Fruit fly (Drosophila melanogaster): ENCODE results near the gene mRpL38.

The mRpL38 gene

dm6 chrX:14247035-14247786, 21.1 kb downstream of the mRpL38 start, which contains the start of gene mud (continued):
- TF ChIP-seq odd (GFP tag; optimal IDR thresholded peaks at IDR 0.05) (no peak), Dref (GFP tag; IDR thresholded peaks at IDR 0.05) (peak; percentile 92), HLHmδ (GFP tag; optimal IDR thresholded peaks at IDR 0.05) (no peak), Oli (tag; optimal IDR thresholded peaks at IDR 0.05) (peak; percentile 14), wdn (GFP tag; IDR thresholded peaks at IDR 0.05) (no peak), Dbx (GFP tag; IDR thresholded peaks at IDR 0.05) (no peak), eyg (GFP tag; optimal IDR thresholded peaks at IDR 0.05) (no peak), CG9876 (GFP tag; optimal IDR thresholded peaks at IDR 0.05) (no peak), rib (GFP tag; IDR thresholded peaks at IDR 0.05) (no peak), tll (GFP tag; optimal IDR thresholded peaks at IDR 0.05) (no peak), CG4707 (GFP tag; optimal IDR thresholded peaks at IDR 0.05) (no peak), zen2 (GFP tag; IDR thresholded peaks at IDR 0.05; ENCODE audit: partially characterized antibody) (0 out of 3 replicates have a peak, but pooled peaks have one; percentile 13), ash1 (GFP tag; optimal IDR thresholded peaks at IDR 0.05) (no peak), B-H2 (GFP tag; optimal IDR thresholded peaks at IDR 0.05) (no peak), CG15696 (tag; optimal IDR thresholded peaks at IDR 0.05) (peak; percentile 14), CHES-1-like (GFP tag; optimal IDR thresholded peaks at IDR 0.05) (no peak), ken (GFP tag; IDR thresholded peaks at IDR 0.05) (0 out of 3 replicates have a peak, but pooled peaks have one; percentile 46), CG3995 (GFP tag; optimal IDR thresholded peaks at IDR 0.05) (no peak), CG18764 (GFP tag; optimal IDR thresholded peaks at IDR 0.05) (no peak), hkb (optimal IDR thresholded peaks at IDR 0.05) (no peak), hkb (GFP tag; IDR thresholded peaks at IDR 0.05) (no peak), ro (GFP tag; IDR thresholded peaks at IDR 0.05) (no peak), MBD-R2 (GFP tag; IDR thresholded peaks at IDR 0.05) (peak; percentile 26), da (GFP tag; optimal IDR thresholded peaks at IDR 0.05) (no peak), Atf-2 (GFP tag; optimal IDR thresholded peaks at IDR 0.05) (no peak), CG2116 (GFP tag; optimal IDR thresholded peaks at IDR 0.05) (peak; percentile 65), CkIIα-i1 (GFP tag; IDR thresholded peaks at IDR 0.05) (no peak), CG6689 (GFP tag; IDR thresholded peaks at IDR 0.05) (0 out of 2 replicates have a peak, but pooled peaks have one; percentile 36), mld (GFP tag; IDR thresholded peaks at IDR 0.05; ENCODE audit: partially characterized antibody) (peak; percentile 38; the same call in 1 of the 3 replicates), grn (GFP tag; optimal IDR thresholded peaks at IDR 0.05) (no peak), CG6175 (GFP tag; IDR thresholded peaks at IDR 0.05) (no peak), bcd (GFP tag; optimal IDR thresholded peaks at IDR 0.05) (peak; percentile 29), twi (tag; optimal IDR thresholded peaks at IDR 0.05) (no peak), Ssrp (tag; optimal IDR thresholded peaks at IDR 0.05) (peak; percentile 16), CG13287 (GFP tag; IDR thresholded peaks at IDR 0.05; ENCODE audit: partially characterized antibody) (peak; percentile 70), bbx (GFP tag; IDR thresholded peaks at IDR 0.05; ENCODE audit: partially characterized antibody) (peak; percentile 77), sima (GFP tag; optimal IDR thresholded peaks at IDR 0.05) (no peak), CG5953 (GFP tag; IDR thresholded peaks at IDR 0.05) (no peak), CG6254 (GFP tag; optimal IDR thresholded peaks at IDR 0.05) (no peak), CG11085 (GFP tag; IDR thresholded peaks at IDR 0.05) (no peak), Hr51 (GFP tag; optimal IDR thresholded peaks at IDR 0.05) (peak in 1 of 2 experiments; percentile 6), Fer1 (GFP tag; optimal IDR thresholded peaks at IDR 0.05) (no peak), Tbp (GFP tag; optimal IDR thresholded peaks at IDR 0.05) (no peak), CG13624 (GFP tag; optimal IDR thresholded peaks at IDR 0.05) (no peak), stc (GFP tag; IDR thresholded peaks at IDR 0.05) (no peak), dati (GFP tag; IDR thresholded peaks at IDR 0.05) (no peak), cas (GFP tag; IDR thresholded peaks at IDR 0.05) (no peak), Jarid2 (GFP tag; optimal IDR thresholded peaks at IDR 0.05) (no peak), seq (GFP tag; IDR thresholded peaks at IDR 0.05) (no peak), CG4424 (GFP tag; optimal IDR thresholded peaks at IDR 0.05) (peak; percentile 10)

Measured in whole organism, embryonic.